Worm (Caenorhabditis elegans) whole organism, late embryonic: ENCODE results near the gene znf-593.

ENCODE experiments used
- C08G9.2 ChIP-seq: sonication (generic microtip); optimal IDR thresholded peaks from 2 replicates; lab custom pipeline; 2016; ENCODE audit warnings: mild to moderate bottlenecking, missing genetic modification characterization, moderate library complexity, missing compliant biosample characterization
- F13H6.1 ChIP-seq: sonication (generic microtip); optimal IDR thresholded peaks from 2 replicates; lab custom pipeline; 2016; ENCODE audit warnings: missing genetic modification characterization, missing compliant biosample characterization
- K02D7.2 ChIP-seq: sonication (generic microtip); optimal IDR thresholded peaks from 2 replicates; lab custom pipeline; 2017; ENCODE audit warnings: mild to moderate bottlenecking, missing genetic modification characterization, missing compliant biosample characterization
- K09A11.1 ChIP-seq: sonication (generic microtip); optimal IDR thresholded peaks from 2 replicates; lab custom pipeline; 2017; ENCODE audit warnings: antibody characterized with exemption, mild to moderate bottlenecking, missing genetic modification characterization, missing compliant biosample characterization; ENCODE audit not compliant: insufficient read depth
- Y22D7AL.16 ChIP-seq: sonication (generic microtip); optimal IDR thresholded peaks from 2 replicates; lab custom pipeline; 2016; ENCODE audit warnings: missing genetic modification characterization, missing compliant biosample characterization
- ahr-1 ChIP-seq: sonication (generic microtip); optimal IDR thresholded peaks from 2 replicates; lab custom pipeline; 2016; ENCODE audit warnings: missing genetic modification characterization, missing compliant biosample characterization
- ama-1 ChIP-seq: fragments of 150-350 bp; optimal IDR thresholded peaks from 2 replicates; lab custom pipeline; 2014
- ceh-14 ChIP-seq: sonication (generic microtip); optimal IDR thresholded peaks from 2 replicates; lab custom pipeline; 2016; ENCODE audit warnings: missing genotype, missing genetic modification characterization, missing compliant biosample characterization
- ceh-2 ChIP-seq: sonication (generic microtip); optimal IDR thresholded peaks from 2 replicates; lab custom pipeline; 2016; ENCODE audit warnings: missing genotype, missing genetic modification characterization, missing compliant biosample characterization
- ceh-24 ChIP-seq: sonication (generic microtip); optimal IDR thresholded peaks from 2 replicates; lab custom pipeline; 2016; ENCODE audit warnings: mild to moderate bottlenecking, missing genetic modification characterization, missing compliant biosample characterization
- ceh-31 ChIP-seq: sonication (generic microtip); optimal IDR thresholded peaks from 2 replicates; lab custom pipeline; 2016; ENCODE audit warnings: missing genetic modification characterization, missing compliant biosample characterization
- ceh-45 ChIP-seq: fragments of 200-800 bp; sonication (Bioruptor generic); IDR thresholded peaks from 2 replicates; pipeline ENCODE4 v1.3.6; 2022; ENCODE audit warnings: missing genetic modification reagents, missing genetic modification characterization, missing compliant biosample characterization
- ceh-9 ChIP-seq: sonication (generic microtip); optimal IDR thresholded peaks from 2 replicates; lab custom pipeline; 2016; ENCODE audit warnings: mild to moderate bottlenecking, missing genetic modification characterization, inconsistent platforms, missing compliant biosample characterization
- dmd-4 ChIP-seq: sonication (generic microtip); optimal IDR thresholded peaks from 2 replicates; lab custom pipeline; 2016; ENCODE audit warnings: borderline replicate concordance, missing genetic modification characterization, missing compliant biosample characterization
- dve-1 ChIP-seq: sonication (generic microtip); optimal IDR thresholded peaks from 2 replicates; lab custom pipeline; 2017; ENCODE audit warnings: antibody characterized with exemption, mild to moderate bottlenecking, missing genetic modification characterization, missing compliant biosample characterization
- elt-2 ChIP-seq: sonication (generic microtip); optimal IDR thresholded peaks from 2 replicates; lab custom pipeline; 2016; ENCODE audit warnings: missing genetic modification reagents, missing genetic modification characterization, missing compliant biosample characterization
- elt-4 ChIP-seq: sonication (generic microtip); optimal IDR thresholded peaks from 2 replicates; lab custom pipeline; 2016; ENCODE audit warnings: missing genetic modification characterization, missing compliant biosample characterization
- ets-4 ChIP-seq: sonication (generic microtip); optimal IDR thresholded peaks from 2 replicates; lab custom pipeline; 2016; ENCODE audit warnings: missing genetic modification characterization, missing compliant biosample characterization
- fkh-10 ChIP-seq: fragments of 150-350 bp; optimal IDR thresholded peaks from 2 replicates; lab custom pipeline; 2014; ENCODE audit warnings: missing biosample characterization, missing genetic modification reagents, missing genetic modification characterization
- hlh-30 ChIP-seq: sonication (generic microtip); optimal IDR thresholded peaks from 2 replicates; lab custom pipeline; 2017; ENCODE audit warnings: antibody characterized with exemption, missing genetic modification characterization, missing compliant biosample characterization; ENCODE audit not compliant: insufficient read depth
- hlh-6 ChIP-seq: sonication (generic microtip); optimal IDR thresholded peaks from 2 replicates; lab custom pipeline; 2016; ENCODE audit warnings: missing genotype, missing genetic modification characterization, missing compliant biosample characterization
- hlh-8 ChIP-seq: sonication (generic microtip); optimal IDR thresholded peaks from 2 replicates; lab custom pipeline; 2016; ENCODE audit warnings: missing genotype, missing genetic modification characterization, missing compliant biosample characterization
- lim-6 ChIP-seq: sonication (generic microtip); optimal IDR thresholded peaks from 2 replicates; lab custom pipeline; 2016; ENCODE audit warnings: missing genetic modification characterization, missing compliant biosample characterization
- lin-11 ChIP-seq: fragments of 200-800 bp; sonication (Bioruptor generic); optimal IDR thresholded peaks from 2 replicates; lab custom pipeline; 2018; ENCODE audit warnings: mild to moderate bottlenecking, missing genetic modification characterization, missing compliant biosample characterization
- nhr-11 ChIP-seq: fragments of 150-350 bp; optimal IDR thresholded peaks from 2 replicates; lab custom pipeline; 2014; ENCODE audit warnings: missing biosample characterization, missing genetic modification characterization
- npax-4 ChIP-seq: sonication (generic microtip); optimal IDR thresholded peaks from 2 replicates; lab custom pipeline; 2016; ENCODE audit warnings: missing genetic modification characterization, missing compliant biosample characterization
- odd-2 ChIP-seq: sonication (generic microtip); optimal IDR thresholded peaks from 2 replicates; lab custom pipeline; 2017; ENCODE audit warnings: antibody characterized with exemption, mild to moderate bottlenecking, missing genetic modification characterization, missing compliant biosample characterization
- pag-3 ChIP-seq: sonication (generic microtip); optimal IDR thresholded peaks from 2 replicates; lab custom pipeline; 2016; ENCODE audit warnings: missing compliant biosample characterization, missing genetic modification characterization, borderline replicate concordance
- pat-9 ChIP-seq: fragments of 200-800 bp; sonication (Bioruptor generic); optimal IDR thresholded peaks from 2 replicates; lab custom pipeline; 2018; ENCODE audit warnings: mild to moderate bottlenecking, missing genetic modification characterization, moderate library complexity, missing compliant biosample characterization
- pax-1 ChIP-seq: fragments of 150-350 bp; optimal IDR thresholded peaks from 2 replicates; lab custom pipeline; 2014; ENCODE audit warnings: missing biosample characterization, missing genetic modification characterization
- pha-4 ChIP-seq: fragments of 150-350 bp; optimal IDR thresholded peaks from 2 replicates; lab custom pipeline; 2018; ENCODE audit warnings: missing biosample characterization, missing genetic modification reagents, missing genetic modification characterization
- pros-1 ChIP-seq: fragments of 150-350 bp; optimal IDR thresholded peaks from 2 replicates; lab custom pipeline; 2014; ENCODE audit warnings: missing biosample characterization, missing genetic modification reagents, missing genetic modification characterization
- sdc-2 ChIP-seq: sonication (generic microtip); optimal IDR thresholded peaks from 2 replicates; lab custom pipeline; 2016; ENCODE audit warnings: missing genotype, missing genetic modification characterization, missing compliant biosample characterization
- sox-2 ChIP-seq: fragments of 200-800 bp; sonication (Bioruptor generic); IDR thresholded peaks from 2 replicates; pipeline ENCODE4 v1.3.6; 2022; ENCODE audit warnings: missing genetic modification reagents, missing genetic modification characterization, missing compliant biosample characterization
- syd-9 ChIP-seq: sonication (generic microtip); optimal IDR thresholded peaks from 2 replicates; lab custom pipeline; 2016; ENCODE audit warnings: mild to moderate bottlenecking, missing genetic modification characterization, moderate library complexity, missing compliant biosample characterization
- tbx-2 ChIP-seq: sonication (generic microtip); optimal IDR thresholded peaks from 2 replicates; lab custom pipeline; 2016; ENCODE audit warnings: missing genetic modification characterization, missing compliant biosample characterization
- unc-3 ChIP-seq, 2 experiments: fragments of 200-800 bp in 1 of 2; sonication (Bioruptor generic) in 1 of 2; sonication (generic microtip) in 1 of 2; conservative IDR thresholded peaks in 1 of 2; optimal IDR thresholded peaks in 1 of 2; 2 replicates each; pipeline versions ENCODE4 v1.3.6 to Lab custom; 2016 to 2022; ENCODE audit warnings: missing compliant biosample characterization in 2 of 2, missing genetic modification characterization in 2 of 2, missing genetic modification reagents in 1 of 2
- unc-55 ChIP-seq: sonication (generic microtip); optimal IDR thresholded peaks from 2 replicates; lab custom pipeline; 2017; ENCODE audit warnings: missing biosample characterization, missing genetic modification reagents, missing genetic modification characterization
- unc-86 ChIP-seq: sonication (generic microtip); optimal IDR thresholded peaks from 2 replicates; lab custom pipeline; 2016; ENCODE audit warnings: missing genetic modification characterization, missing compliant biosample characterization
- zip-5 ChIP-seq: sonication (generic microtip); optimal IDR thresholded peaks from 2 replicates; lab custom pipeline; 2016; ENCODE audit warnings: missing genetic modification characterization, missing compliant biosample characterization
- ztf-16 ChIP-seq: sonication (generic microtip); optimal IDR thresholded peaks from 2 replicates; lab custom pipeline; 2017; ENCODE audit warnings: missing genetic modification characterization, missing compliant biosample characterization

The znf-593 gene

ce11 chrIII:11870009-11870408 is 48.5 kb downstream of the znf-593 start (continued):
- TF ChIP-seq npax-4 (tag; lab: Kevin White, UChicago) (no peak), ceh-14 (tag; lab: Kevin White, UChicago) (peak; percentile 44), ceh-2 (tag; lab: Kevin White, UChicago) (peak; percentile 94), ceh-45 (no peak), pag-3 (no peak), ceh-9 (tag; lab: Kevin White, UChicago) (no peak), elt-2 (tag; lab: Kevin White, UChicago) (peak; percentile 53), ahr-1 (tag; lab: Kevin White, UChicago) (no peak), lim-6 (tag; lab: Kevin White, UChicago) (peak; percentile 57), syd-9 (tag; lab: Kevin White, UChicago) (no peak), ets-4 (tag; lab: Kevin White, UChicago) (peak; percentile 92), F13H6.1 (tag; lab: Kevin White, UChicago) (peak; percentile 55), ztf-16 (no peak), dmd-4 (tag; lab: Kevin White, UChicago) (no peak), pros-1 (tag; lab: Kevin White, UChicago) (peak; percentile 33), C08G9.2 (tag; lab: Kevin White, UChicago) (peak; percentile 93), sox-2 (GFP tag; lab: Robert Waterston, UW) (no peak), tbx-2 (tag; lab: Kevin White, UChicago) (peak; percentile 94), pha-4 (tag; lab: Kevin White, UChicago) (no peak), pat-9 (no peak), K09A11.1 (tag; lab: Kevin White, UChicago) (no peak), sdc-2 (tag; lab: Kevin White, UChicago) (peak; percentile 32), hlh-6 (tag; lab: Kevin White, UChicago) (peak; percentile 52), ceh-31 (tag; lab: Kevin White, UChicago) (peak; percentile 98), Y22D7AL.16 (tag; lab: Kevin White, UChicago) (no peak), elt-4 (tag; lab: Kevin White, UChicago) (no peak), unc-86 (tag; lab: Kevin White, UChicago) (no peak), ama-1 (no peak), unc-55 (peak; percentile 59), dve-1 (tag; lab: Kevin White, UChicago) (no peak), hlh-30 (tag; lab: Kevin White, UChicago) (peak; percentile 19), fkh-10 (GFP tag; lab: Kevin White, UChicago) (no peak), zip-5 (tag; lab: Kevin White, UChicago) (peak; percentile 29), ceh-24 (tag; lab: Kevin White, UChicago) (no peak), nhr-11 (tag; lab: Kevin White, UChicago) (no peak), pax-1 (tag; lab: Kevin White, UChicago) (peak; percentile 53), lin-11 (no peak), hlh-8 (tag; lab: Kevin White, UChicago) (peak; percentile 66)
- TF ChIP-seq, all 69 proteins: peak for 34

DNA sequence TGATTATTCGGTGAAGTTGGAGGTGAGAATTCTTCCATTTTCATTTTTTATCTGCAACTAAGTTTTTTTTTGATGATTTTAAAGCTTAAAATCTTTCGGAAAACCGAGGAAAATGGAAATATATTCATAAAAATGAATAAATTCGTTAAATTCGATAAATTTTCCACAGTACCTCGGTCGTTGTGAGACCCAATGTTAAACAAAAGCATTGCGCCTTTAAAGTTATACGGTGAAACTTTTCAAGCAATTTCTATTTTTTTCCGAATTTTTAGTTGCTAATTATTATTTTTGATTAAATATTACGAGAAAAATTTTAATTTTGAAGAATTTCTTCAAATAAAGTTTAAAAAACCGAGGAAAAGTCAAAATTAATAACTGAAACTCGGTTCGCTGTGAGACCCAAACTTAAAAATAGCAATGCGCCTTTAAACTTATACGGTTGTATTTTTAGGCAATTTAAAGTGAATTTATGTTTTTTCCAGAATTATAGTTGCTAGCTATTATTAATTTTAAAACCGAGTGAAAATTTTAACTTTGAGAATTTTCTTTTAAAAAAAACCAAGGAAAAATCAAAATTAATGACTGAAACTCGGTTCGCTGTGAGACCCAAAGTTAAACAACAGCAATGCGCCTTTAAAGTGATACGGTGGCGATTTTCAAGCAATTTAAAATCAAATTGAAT is 49.1 kb downstream of the znf-593 start, which contains the start of gene taf-12:
Gene taf-12, minus strand, starts transcription at position 51 of the 682 bp plus-strand sequence.
- TF ChIP-seq lin-11 = no peak
- no peak for TF ChIP-seq unc-3 (GFP tag; conservative IDR thresholded peaks at IDR 0.05; lab: Robert Waterston, UW)
- TF ChIP-seq unc-3 (tag; optimal IDR thresholded peaks at IDR 0.05; lab: Kevin White, UChicago) = no peak
- TF ChIP-seq ceh-24 (tag; lab: Kevin White, UChicago) = no peak
- TF ChIP-seq nhr-11 (tag; lab: Kevin White, UChicago) = no peak
- TF ChIP-seq odd-2 = no peak
- TF ChIP-seq K02D7.2 (tag; lab: Kevin White, UChicago) = no peak
